Fruit fly (Drosophila melanogaster) whole organism, prepupa: ENCODE measurements around the gene Ugt303A1.

Source experiments
- CG34406 ChIP-seq: fragments of 200-800 bp; sonication (Bioruptor generic); optimal IDR thresholded peaks from 3 replicates; lab custom pipeline; 2016; ENCODE audit warnings: missing biosample characterization, missing genetic modification characterization
- Gug ChIP-seq: fragments of 200-800 bp; sonication (Bioruptor generic); IDR thresholded peaks from 2 replicates; pipeline ENCODE4 v1.3.6; 2022; ENCODE audit warnings: missing biosample characterization, missing genetic modification characterization
- Hr38 ChIP-seq: sonication (Bioruptor generic); optimal IDR thresholded peaks from 2 replicates; lab custom pipeline; 2016; ENCODE audit warnings: missing biosample characterization, missing genetic modification characterization
- Hr39 ChIP-seq: fragments of 200-800 bp; sonication (Bioruptor generic); optimal IDR thresholded peaks from 2 replicates; lab custom pipeline; 2016; ENCODE audit warnings: missing biosample characterization, missing genetic modification characterization
- Sox102F ChIP-seq: fragments of 200-800 bp; sonication (Bioruptor generic); optimal IDR thresholded peaks from 2 replicates; lab custom pipeline; 2016; ENCODE audit warnings: missing biosample characterization, mild to moderate bottlenecking, missing genetic modification characterization
- fd85E ChIP-seq: fragments of 200-800 bp; sonication (Bioruptor generic); optimal IDR thresholded peaks from 3 replicates; lab custom pipeline; 2016; ENCODE audit warnings: missing biosample characterization, missing genetic modification characterization

- TF ChIP-seq Hr38 (GFP tag; lab: Kevin White, UChicago) (no peak), Sox102F (GFP tag; lab: Kevin White, UChicago) (no peak), Gug (no peak), fd85E (GFP tag; lab: Kevin White, UChicago) (no peak), Hr39 (GFP tag; lab: Kevin White, UChicago) (no peak), CG34406 (no peak)
Observed at dm6 chr3R:11195792-11196191, 20.5 kb downstream of the Ugt303A1 start, which contains the start of gene CG18577.
